Fruit fly (Drosophila melanogaster) whole organism, embryonic: ENCODE measurements around the gene spz3.
A peak's percentile ranks its signal among the peaks of the same experiment; 100 is the strongest.

Source experiments
- Bgb ChIP-seq: fragments of 200-800 bp; sonication (Bioruptor generic); IDR thresholded peaks from 2 replicates; pipeline ENCODE4 v1.3.6; 2022; ENCODE audit warnings: missing biosample characterization, missing genetic modification characterization; ENCODE audit not compliant: partially characterized antibody
- CG10462 ChIP-seq: fragments of 200-800 bp; sonication (Bioruptor generic); optimal IDR thresholded peaks from 2 replicates; lab custom pipeline; 2016; ENCODE audit warnings: missing biosample characterization, missing genetic modification characterization
- CG10543 ChIP-seq: fragments of 200-800 bp; sonication (Bioruptor generic); optimal IDR thresholded peaks from 3 replicates; lab custom pipeline; 2017; ENCODE audit warnings: missing biosample characterization, mild to moderate bottlenecking, missing genetic modification characterization, moderate library complexity
- CG11398 ChIP-seq: fragments of 200-800 bp; sonication (Bioruptor generic); optimal IDR thresholded peaks from 2 replicates; lab custom pipeline; 2016; ENCODE audit warnings: missing biosample characterization, missing genetic modification characterization
- CG12236 ChIP-seq: fragments of 200-800 bp; sonication (Bioruptor generic); optimal IDR thresholded peaks from 2 replicates; lab custom pipeline; 2016; ENCODE audit warnings: missing biosample characterization, missing genetic modification characterization
- CG13296 ChIP-seq: fragments of 200-800 bp; sonication (Bioruptor generic); optimal IDR thresholded peaks from 3 replicates; lab custom pipeline; 2018; ENCODE audit warnings: missing biosample characterization, mild to moderate bottlenecking, missing genetic modification characterization
- CG13624 ChIP-seq: fragments of 200-800 bp; sonication (Bioruptor generic); optimal IDR thresholded peaks from 2 replicates; lab custom pipeline; 2016; ENCODE audit warnings: missing biosample characterization, missing genetic modification characterization
- CG13775 ChIP-seq: fragments of 200-800 bp; sonication (Bioruptor generic); optimal IDR thresholded peaks from 3 replicates; lab custom pipeline; 2017; ENCODE audit warnings: missing biosample characterization, mild to moderate bottlenecking, missing genetic modification characterization
- CG14965 ChIP-seq: fragments of 200-800 bp; sonication (Bioruptor generic); optimal IDR thresholded peaks from 2 replicates; lab custom pipeline; 2016; ENCODE audit warnings: missing biosample characterization, missing genetic modification characterization, borderline replicate concordance
- CG16863 ChIP-seq: fragments of 200-800 bp; sonication (Bioruptor generic); optimal IDR thresholded peaks from 3 replicates; lab custom pipeline; 2016; ENCODE audit warnings: missing biosample characterization, missing genetic modification characterization
- CG17802 ChIP-seq: fragments of 200-800 bp; sonication (Bioruptor generic); optimal IDR thresholded peaks from 2 replicates; lab custom pipeline; 2018; ENCODE audit warnings: missing biosample characterization, mild to moderate bottlenecking, missing genetic modification characterization, moderate library complexity
- CG18619 ChIP-seq: fragments of 200-800 bp; sonication (Bioruptor generic); optimal IDR thresholded peaks from 3 replicates; lab custom pipeline; 2017; ENCODE audit warnings: missing biosample characterization, mild to moderate bottlenecking, missing genetic modification characterization
- CG31388 ChIP-seq: fragments of 200-800 bp; sonication (Bioruptor generic); optimal IDR thresholded peaks from 2 replicates; lab custom pipeline; 2016; ENCODE audit warnings: missing biosample characterization, missing genetic modification characterization
- CG34422 ChIP-seq: fragments of 200-800 bp; sonication (Bioruptor generic); IDR thresholded peaks from 3 replicates; pipeline ENCODE4 v1.3.6; 2022; ENCODE audit warnings: missing biosample characterization, missing genetic modification characterization
- CG3726 ChIP-seq: fragments of 200-800 bp; sonication (Bioruptor generic); IDR thresholded peaks from 3 replicates; pipeline ENCODE4, ENCODE4 v1.3.6; 2022; ENCODE audit warnings: missing biosample characterization, missing genetic modification characterization
- CG42726 ChIP-seq: fragments of 200-800 bp; sonication (Bioruptor generic); IDR thresholded peaks from 2 replicates; pipeline ENCODE4 v1.3.6; 2022; ENCODE audit warnings: missing biosample characterization, missing genetic modification characterization; ENCODE audit not compliant: partially characterized antibody
- CG4404 ChIP-seq: fragments of 200-800 bp; sonication (Bioruptor generic); IDR thresholded peaks from 2 replicates; pipeline ENCODE4 v1.3.6; 2022; ENCODE audit warnings: missing biosample characterization, missing genetic modification characterization
- CG7786 ChIP-seq: fragments of 200-800 bp; sonication (Bioruptor generic); optimal IDR thresholded peaks from 2 replicates; lab custom pipeline; 2016; ENCODE audit warnings: missing biosample characterization, missing genetic modification characterization
- CG8478 ChIP-seq: fragments of >200 bp; optimal IDR thresholded peaks from 2 replicates; lab custom pipeline; 2018
- CG9817 ChIP-seq: fragments of 200-800 bp; sonication (Bioruptor generic); optimal IDR thresholded peaks from 2 replicates; lab custom pipeline; 2018; ENCODE audit warnings: missing biosample characterization, mild to moderate bottlenecking, missing genetic modification characterization, moderate library complexity
- CTCF ChIP-seq: fragments of 200-800 bp; sonication (Bioruptor generic); optimal IDR thresholded peaks from 2 replicates; lab custom pipeline; 2017; ENCODE audit warnings: missing biosample characterization, mild to moderate bottlenecking, missing genetic modification characterization, moderate library complexity
- CoRest ChIP-seq: fragments of 200-800 bp; sonication (Bioruptor generic); optimal IDR thresholded peaks from 3 replicates; lab custom pipeline; 2018; ENCODE audit warnings: missing biosample characterization, mild to moderate bottlenecking, missing genetic modification characterization, moderate library complexity
- Dref ChIP-seq: fragments of 200-800 bp; sonication (Bioruptor generic); IDR thresholded peaks from 2 replicates; pipeline ENCODE4 v1.3.6; 2022; ENCODE audit warnings: missing biosample characterization, missing genetic modification characterization
- Fer3 ChIP-seq: fragments of 200-800 bp; sonication (Bioruptor generic); optimal IDR thresholded peaks from 2 replicates; lab custom pipeline; 2018; ENCODE audit warnings: missing biosample characterization, mild to moderate bottlenecking, missing genetic modification characterization, moderate library complexity
- Gsc ChIP-seq: fragments of 200-800 bp; sonication (Bioruptor generic); IDR thresholded peaks from 2 replicates; pipeline ENCODE4 v1.3.6; 2022; ENCODE audit warnings: missing biosample characterization, missing genetic modification characterization
- Hsf ChIP-seq: fragments of 200-800 bp; sonication (Bioruptor generic); optimal IDR thresholded peaks from 3 replicates; lab custom pipeline; 2016; ENCODE audit warnings: missing biosample characterization, missing genetic modification characterization
- Med ChIP-seq: fragments of 200-800 bp; sonication (Bioruptor generic); peaks from one replicate; lab custom pipeline; 2016; ENCODE audit warnings: missing biosample characterization, missing genetic modification characterization, mild to moderate bottlenecking, inconsistent platforms, moderate library complexity
- Nf-YC ChIP-seq: fragments of 200-800 bp; optimal IDR thresholded peaks from 3 replicates; lab custom pipeline; 2019; ENCODE audit warnings: missing biosample characterization, mild to moderate bottlenecking, missing genetic modification characterization, moderate library complexity
- Six4 ChIP-seq: fragments of 200-800 bp; sonication (Bioruptor generic); optimal IDR thresholded peaks from 2 replicates; lab custom pipeline; 2016; ENCODE audit warnings: missing biosample characterization, missing genetic modification characterization
- Spps ChIP-seq: fragments of 200-800 bp; sonication (Bioruptor generic); optimal IDR thresholded peaks from 2 replicates; lab custom pipeline; 2018; ENCODE audit warnings: missing biosample characterization, mild to moderate bottlenecking, missing genetic modification characterization
- ato ChIP-seq: fragments of 200-800 bp; sonication (Bioruptor generic); IDR thresholded peaks from 2 replicates; pipeline ENCODE4 v1.3.6; 2022; ENCODE audit warnings: missing biosample characterization, missing genetic modification characterization; ENCODE audit not compliant: partially characterized antibody
- bab2 ChIP-seq: fragments of 200-800 bp; sonication (Bioruptor generic); optimal IDR thresholded peaks from 2 replicates; lab custom pipeline; 2016; ENCODE audit warnings: missing biosample characterization, missing genetic modification characterization
- bsh ChIP-seq, 2 experiments: fragments of 200-800 bp; sonication (Bioruptor generic); optimal IDR thresholded peaks; 2 replicates each; lab custom pipeline; 2017 to 2018; ENCODE audit warnings: mild to moderate bottlenecking in 2 of 2, missing biosample characterization in 2 of 2, missing genetic modification characterization in 2 of 2, moderate library complexity in 1 of 2
- chm ChIP-seq: fragments of 200-800 bp; sonication (Bioruptor generic); IDR thresholded peaks from 2 replicates; pipeline ENCODE4 v1.3.6; 2022; ENCODE audit warnings: missing biosample characterization, missing genetic modification characterization
- corto ChIP-seq: fragments of 200-800 bp; sonication (Bioruptor generic); optimal IDR thresholded peaks from 2 replicates; lab custom pipeline; 2016; ENCODE audit warnings: missing biosample characterization, mild to moderate bottlenecking, missing genetic modification characterization, moderate library complexity
- dan ChIP-seq: fragments of 200-800 bp; sonication (Bioruptor generic); IDR thresholded peaks from 2 replicates; pipeline ENCODE4 v1.3.6; 2022; ENCODE audit warnings: missing biosample characterization, missing genetic modification characterization
- emc ChIP-seq: fragments of 200-800 bp; sonication (Bioruptor generic); optimal IDR thresholded peaks from 2 replicates; lab custom pipeline; 2016; ENCODE audit warnings: missing biosample characterization, missing genetic modification characterization
- fd3F ChIP-seq: fragments of 200-800 bp; sonication (Bioruptor generic); optimal IDR thresholded peaks from 2 replicates; lab custom pipeline; 2018; ENCODE audit warnings: missing biosample characterization, mild to moderate bottlenecking, missing genetic modification characterization, moderate library complexity
- gt ChIP-seq: fragments of 200-800 bp; sonication (Bioruptor generic); IDR thresholded peaks from 2 replicates; pipeline ENCODE4 v1.3.6; 2022; ENCODE audit warnings: missing biosample characterization, missing genetic modification characterization
- h ChIP-seq: fragments of >200 bp; optimal IDR thresholded peaks from 2 replicates; lab custom pipeline; 2017
- inv ChIP-seq: fragments of 200-800 bp; sonication (Bioruptor generic); IDR thresholded peaks from 2 replicates; pipeline ENCODE4 v1.3.6; 2022; ENCODE audit warnings: missing biosample characterization, missing genetic modification characterization; ENCODE audit not compliant: partially characterized antibody
- jumu ChIP-seq: fragments of 200-800 bp; sonication (Bioruptor generic); optimal IDR thresholded peaks from 3 replicates; lab custom pipeline; 2016; ENCODE audit warnings: missing biosample characterization, missing genetic modification characterization
- ken ChIP-seq: fragments of 200-800 bp; sonication (Bioruptor generic); IDR thresholded peaks from 3 replicates; pipeline ENCODE4 v1.3.6; 2022; ENCODE audit warnings: missing biosample characterization, missing genetic modification characterization
- maf-S ChIP-seq: fragments of 200-800 bp; sonication (Bioruptor generic); optimal IDR thresholded peaks from 2 replicates; lab custom pipeline; 2016; ENCODE audit warnings: missing biosample characterization, missing genetic modification characterization
- mirr ChIP-seq: fragments of 200-800 bp; sonication (Bioruptor generic); optimal IDR thresholded peaks from 3 replicates; lab custom pipeline; 2018; ENCODE audit warnings: missing biosample characterization, mild to moderate bottlenecking, missing genetic modification characterization
- nom ChIP-seq: fragments of 200-800 bp; sonication (Bioruptor generic); optimal IDR thresholded peaks from 2 replicates; lab custom pipeline; 2017; ENCODE audit warnings: missing biosample characterization, missing genetic modification characterization, mild to moderate bottlenecking, moderate library complexity, missing genetic modification reagents
- pros ChIP-seq: fragments of 200-800 bp; sonication (Bioruptor generic); optimal IDR thresholded peaks from 3 replicates; lab custom pipeline; 2019; ENCODE audit warnings: missing biosample characterization, mild to moderate bottlenecking, missing genetic modification characterization, moderate library complexity
- psq ChIP-seq: fragments of 200-800 bp; sonication (Bioruptor generic); optimal IDR thresholded peaks from 2 replicates; lab custom pipeline; 2017; ENCODE audit warnings: missing biosample characterization, missing genetic modification characterization
- sob ChIP-seq: fragments of 200-800 bp; sonication (Bioruptor generic); IDR thresholded peaks from 2 replicates; pipeline ENCODE4 v1.3.6; 2022; ENCODE audit warnings: missing biosample characterization, missing genetic modification characterization
- stc ChIP-seq: fragments of 200-800 bp; sonication (Bioruptor generic); IDR thresholded peaks from 2 replicates; pipeline ENCODE4 v1.3.6; 2022; ENCODE audit warnings: missing biosample characterization, missing genetic modification characterization
- tup ChIP-seq: fragments of 200-800 bp; sonication (Bioruptor generic); optimal IDR thresholded peaks from 2 replicates; lab custom pipeline; 2016; ENCODE audit warnings: missing biosample characterization, mild to moderate bottlenecking, missing genetic modification characterization, moderate library complexity
- zen ChIP-seq: fragments of 200-800 bp; sonication (Bioruptor generic); optimal IDR thresholded peaks from 3 replicates; lab custom pipeline; 2018; ENCODE audit warnings: missing biosample characterization, mild to moderate bottlenecking, missing genetic modification characterization, moderate library complexity
- zfh1 ChIP-seq: fragments of 200-800 bp; sonication (Bioruptor generic); IDR thresholded peaks from 3 replicates; pipeline ENCODE4 v1.3.6; 2022; ENCODE audit warnings: missing biosample characterization, missing genetic modification characterization

spz3 gene

dm6 chr2L:7828231-7828630 lies 51.1 kb downstream of the spz3 start (continued):
- TF ChIP-seq Hsf (GFP tag; lab: Kevin White, UChicago) (no peak), inv (GFP tag; lab: Robert Waterston, UW) (peak; percentile 38), CG13775 (GFP tag; lab: Kevin White, UChicago) (no peak), pros (GFP tag; lab: Kevin White, UChicago) (peak; percentile 9), CG7786 (GFP tag; lab: Kevin White, UChicago) (no peak), Med (peak; percentile 92), Nf-YC (peak; percentile 89), h (lab: Kevin White, UChicago) (no peak), CG16863 (GFP tag; lab: Kevin White, UChicago) (no peak), maf-S (GFP tag; lab: Kevin White, UChicago) (no peak), CoRest (tag; lab: Kevin White, UChicago) (peak; percentile 16), Bgb (GFP tag; lab: Robert Waterston, UW) (peak; percentile 72), CG10543 (GFP tag; lab: Kevin White, UChicago) (peak; percentile 65), mirr (peak; percentile 49), CG14965 (GFP tag; lab: Kevin White, UChicago) (no peak), Fer3 (tag; lab: Kevin White, UChicago) (no peak), CTCF (GFP tag; lab: Kevin White, UChicago) (no peak), corto (GFP tag; lab: Kevin White, UChicago) (no peak), fd3F (GFP tag; lab: Kevin White, UChicago) (no peak), gt (no peak), emc (GFP tag; lab: Kevin White, UChicago) (no peak), CG17802 (tag; lab: Kevin White, UChicago) (no peak), stc (GFP tag; lab: Robert Waterston, UW) (no peak), Six4 (GFP tag; lab: Kevin White, UChicago) (no peak), psq (GFP tag; lab: Kevin White, UChicago) (no peak), sob (GFP tag; lab: Robert Waterston, UW) (no peak), Gsc (GFP tag; lab: Robert Waterston, UW) (no peak), tup (GFP tag; lab: Kevin White, UChicago) (no peak), CG34422 (GFP tag; lab: Robert Waterston, UW) (peak; percentile 90), CG3726 (GFP tag; lab: Robert Waterston, UW) (no peak), Spps (tag; lab: Kevin White, UChicago) (no peak), CG42726 (GFP tag; lab: Robert Waterston, UW) (peak; percentile 77), jumu (peak; percentile 31), zen (tag; lab: Kevin White, UChicago) (peak; percentile 56), bab2 (GFP tag; lab: Kevin White, UChicago) (no peak), Dref (GFP tag; lab: Robert Waterston, UW) (no peak), CG13296 (GFP tag; lab: Kevin White, UChicago) (no peak), CG12236 (GFP tag; lab: Kevin White, UChicago) (no peak), ato (GFP tag; lab: Robert Waterston, UW) (0 out of 2 replicates have a peak, but pooled peaks have one; percentile 43), CG31388 (no peak), zfh1 (GFP tag; lab: Robert Waterston, UW) (peak; percentile 47; the same call in 1 of the 3 replicates), CG9817 (no peak), CG8478 (peak; percentile 99), bsh (GFP tag; optimal IDR thresholded peaks at IDR 0.05; lab: Kevin White, UChicago) (peak in 1 of 2 experiments; percentile 11), CG11398 (no peak), dan (no peak), CG18619 (GFP tag; lab: Kevin White, UChicago) (peak; percentile 19), CG10462 (GFP tag; lab: Kevin White, UChicago) (no peak), CG13624 (GFP tag; lab: Kevin White, UChicago) (peak; percentile 38), CG4404 (no peak), ken (GFP tag; lab: Robert Waterston, UW) (no peak), chm (peak; percentile 59; the same call in 1 of the 2 replicates), nom (GFP tag; lab: Kevin White, UChicago) (peak; percentile 48)
